Worm (Caenorhabditis elegans): ENCODE results near the gene ugtp-1.

- TF ChIP-seq flt-1 (GFP tag; IDR thresholded peaks at IDR 0.05) (no peak), hmg-4 (GFP tag; optimal IDR thresholded peaks at IDR 0.05) (no peak), ceh-13 (GFP tag; optimal IDR thresholded peaks at IDR 0.05) (no peak)
These were observed 50.1 kb downstream of the ugtp-1 start, which contains the start of the genes sdz-1 and vps-33.1 for ce11 chrIII:8700289-8700957.

All from whole organism, early embryonic.